Fruit fly (Drosophila melanogaster) whole organism, adult: ENCODE results near the gene CG9737.

Experiments used
- CG7101 ChIP-seq: fragments of 200-800 bp; sonication (Bioruptor generic); optimal IDR thresholded peaks from 2 replicates; lab custom pipeline; 2018; ENCODE audit warnings: missing biosample characterization, mild to moderate bottlenecking, missing genetic modification characterization, moderate library complexity
- Hr96 ChIP-seq: fragments of 200-800 bp; sonication (Bioruptor generic); optimal IDR thresholded peaks from 2 replicates; lab custom pipeline; 2016; ENCODE audit warnings: missing biosample characterization, missing genetic modification characterization
- Mnt ChIP-seq: fragments of 200-800 bp; sonication (Bioruptor generic); optimal IDR thresholded peaks from 2 replicates; lab custom pipeline; 2016; ENCODE audit warnings: missing biosample characterization, mild to moderate bottlenecking, missing genetic modification characterization
- bab1 ChIP-seq: fragments of 200-800 bp; sonication (Bioruptor generic); optimal IDR thresholded peaks from 3 replicates; lab custom pipeline; 2019; ENCODE audit warnings: missing biosample characterization, mild to moderate bottlenecking, missing genetic modification characterization, moderate library complexity
- cnc ChIP-seq, 2 experiments: fragments of >200 bp; optimal IDR thresholded peaks; 2 replicates each; lab custom pipeline; 2017
- kay ChIP-seq: fragments of 200-800 bp; sonication (Bioruptor generic); peaks from one replicate; lab custom pipeline; 2016; ENCODE audit warnings: missing biosample characterization, missing genetic modification characterization, borderline replicate concordance
- ovo ChIP-seq: fragments of 200-800 bp; sonication (Bioruptor generic); optimal IDR thresholded peaks from 2 replicates; lab custom pipeline; 2016; ENCODE audit warnings: missing biosample characterization, missing genetic modification characterization
- pad ChIP-seq: fragments of 200-800 bp; sonication (Bioruptor generic); optimal IDR thresholded peaks from 3 replicates; lab custom pipeline; 2017; ENCODE audit warnings: missing biosample characterization, missing genetic modification characterization, mild to moderate bottlenecking, moderate library complexity, missing genetic modification reagents
- toe ChIP-seq: fragments of 200-800 bp; sonication (Bioruptor generic); optimal IDR thresholded peaks from 2 replicates; lab custom pipeline; 2016; ENCODE audit warnings: missing biosample characterization, missing genetic modification characterization

- TF ChIP-seq pad (GFP tag; lab: Kevin White, UChicago) (no peak), ovo (GFP tag; lab: Kevin White, UChicago) (no peak), kay (GFP tag; lab: Kevin White, UChicago) (no peak), cnc (optimal IDR thresholded peaks at IDR 0.05; lab: Kevin White, UChicago) (no peak), Hr96 (GFP tag; lab: Kevin White, UChicago) (no peak), Mnt (GFP tag; lab: Kevin White, UChicago) (no peak), toe (GFP tag; lab: Kevin White, UChicago) (no peak), bab1 (GFP tag; lab: Kevin White, UChicago) (no peak), CG7101 (tag; lab: Kevin White, UChicago) (no peak)
Measured at dm6 chr3R:30257588-30257987, 14.5 kb upstream of the CG9737 start.
